Fruit fly (Drosophila melanogaster) whole organism, embryonic: ENCODE results near the gene CG11986.
A peak's percentile ranks its signal among the peaks of the same experiment; 100 is the strongest.

Experiments
- Antp ChIP-seq: fragments of 200-800 bp; sonication (Bioruptor generic); optimal IDR thresholded peaks from 3 replicates; lab custom pipeline; 2016; ENCODE audit warnings: missing biosample characterization, missing genetic modification characterization
- Atf3 ChIP-seq: fragments of 200-800 bp; sonication (Bioruptor generic); optimal IDR thresholded peaks from 3 replicates; lab custom pipeline; 2016; ENCODE audit warnings: missing biosample characterization, missing genetic modification characterization
- C15 ChIP-seq: fragments of 200-800 bp; sonication (Bioruptor generic); IDR thresholded peaks from 3 replicates; pipeline ENCODE4 v1.3.6; 2022; ENCODE audit warnings: missing biosample characterization, missing genetic modification characterization
- CG10321 ChIP-seq: fragments of 200-800 bp; sonication (Bioruptor generic); IDR thresholded peaks from 2 replicates; pipeline ENCODE4 v1.3.6; 2022; ENCODE audit warnings: missing biosample characterization, missing genetic modification characterization
- CG11723 ChIP-seq: fragments of 200-800 bp; sonication (Bioruptor generic); optimal IDR thresholded peaks from 2 replicates; lab custom pipeline; 2017; ENCODE audit warnings: missing biosample characterization, mild to moderate bottlenecking, missing genetic modification characterization
- CG12769 ChIP-seq: fragments of 200-800 bp; sonication (Bioruptor generic); optimal IDR thresholded peaks from 2 replicates; lab custom pipeline; 2019; ENCODE audit warnings: missing biosample characterization, mild to moderate bottlenecking, missing genetic modification characterization, moderate library complexity
- CG13296 ChIP-seq: fragments of 200-800 bp; sonication (Bioruptor generic); optimal IDR thresholded peaks from 3 replicates; lab custom pipeline; 2018; ENCODE audit warnings: missing biosample characterization, mild to moderate bottlenecking, missing genetic modification characterization
- CG15479 ChIP-seq: fragments of 200-800 bp; sonication (Bioruptor generic); optimal IDR thresholded peaks from 3 replicates; lab custom pipeline; 2019; ENCODE audit warnings: missing biosample characterization, mild to moderate bottlenecking, missing genetic modification characterization, moderate library complexity
- CG17186 ChIP-seq: fragments of 200-800 bp; sonication (Bioruptor generic); optimal IDR thresholded peaks from 3 replicates; lab custom pipeline; 2017; ENCODE audit warnings: missing biosample characterization, missing genetic modification reagents, missing genetic modification characterization
- CG17361 ChIP-seq: fragments of 200-800 bp; sonication (Bioruptor generic); IDR thresholded peaks from 3 replicates; pipeline ENCODE4 v1.3.6; 2022; ENCODE audit warnings: missing biosample characterization, missing genetic modification characterization
- CG2875 ChIP-seq: fragments of 200-800 bp; sonication (Bioruptor generic); optimal IDR thresholded peaks from 2 replicates; lab custom pipeline; 2017; ENCODE audit warnings: missing biosample characterization, mild to moderate bottlenecking, missing genetic modification characterization, missing genetic modification reagents
- CG32532 ChIP-seq: fragments of 200-800 bp; sonication (Bioruptor generic); IDR thresholded peaks from 2 replicates; pipeline ENCODE4 v1.3.6; 2022; ENCODE audit warnings: missing biosample characterization, missing genetic modification characterization
- CG32772 ChIP-seq: fragments of 200-800 bp; sonication (Bioruptor generic); IDR thresholded peaks from 2 replicates; pipeline ENCODE4 v1.3.6; 2022; ENCODE audit warnings: missing biosample characterization, missing genetic modification characterization
- CG3407 ChIP-seq: fragments of 200-800 bp; sonication (Bioruptor generic); optimal IDR thresholded peaks from 2 replicates; lab custom pipeline; 2018; ENCODE audit warnings: missing biosample characterization, mild to moderate bottlenecking, missing genetic modification characterization
- CG42726 ChIP-seq: fragments of 200-800 bp; sonication (Bioruptor generic); IDR thresholded peaks from 2 replicates; pipeline ENCODE4 v1.3.6; 2022; ENCODE audit warnings: missing biosample characterization, missing genetic modification characterization; ENCODE audit not compliant: partially characterized antibody
- CG8089 ChIP-seq: fragments of 200-800 bp; sonication (Bioruptor generic); optimal IDR thresholded peaks from 3 replicates; lab custom pipeline; 2016; ENCODE audit warnings: missing biosample characterization, missing genetic modification characterization
- CG8765 ChIP-seq: fragments of 200-800 bp; sonication (Bioruptor generic); IDR thresholded peaks from 2 replicates; pipeline ENCODE4 v1.3.6; 2022; ENCODE audit warnings: missing biosample characterization, missing genetic modification characterization
- CG8944 ChIP-seq: fragments of 200-800 bp; sonication (Bioruptor generic); optimal IDR thresholded peaks from 3 replicates; lab custom pipeline; 2016; ENCODE audit warnings: missing biosample characterization, missing genetic modification characterization
- Chrac-16 ChIP-seq: fragments of 200-800 bp; sonication (Bioruptor generic); optimal IDR thresholded peaks from 3 replicates; lab custom pipeline; 2016; ENCODE audit warnings: missing biosample characterization, missing genetic modification characterization
- CrebB ChIP-seq: fragments of 200-800 bp; sonication (Bioruptor generic); optimal IDR thresholded peaks from 3 replicates; lab custom pipeline; 2018; ENCODE audit warnings: missing biosample characterization, mild to moderate bottlenecking, missing genetic modification characterization
- Dek ChIP-seq: fragments of 200-800 bp; sonication (Bioruptor generic); optimal IDR thresholded peaks from 3 replicates; lab custom pipeline; 2019; ENCODE audit warnings: missing biosample characterization, mild to moderate bottlenecking, missing genetic modification characterization, moderate library complexity
- Dp ChIP-seq: fragments of 200-800 bp; sonication (Bioruptor generic); optimal IDR thresholded peaks from 2 replicates; lab custom pipeline; 2018; ENCODE audit warnings: missing biosample characterization, mild to moderate bottlenecking, missing genetic modification characterization, moderate library complexity
- Drgx ChIP-seq: fragments of 200-800 bp; sonication (Bioruptor generic); IDR thresholded peaks from 2 replicates; pipeline ENCODE4 v1.3.6; 2022; ENCODE audit warnings: missing biosample characterization, missing genetic modification characterization
- Fer1 ChIP-seq: fragments of 200-800 bp; sonication (Bioruptor generic); optimal IDR thresholded peaks from 2 replicates; lab custom pipeline; 2017; ENCODE audit warnings: missing biosample characterization, mild to moderate bottlenecking, missing genetic modification characterization
- Fer2 ChIP-seq: fragments of 200-800 bp; sonication (Bioruptor generic); optimal IDR thresholded peaks from 2 replicates; lab custom pipeline; 2018; ENCODE audit warnings: missing biosample characterization, mild to moderate bottlenecking, missing genetic modification characterization, moderate library complexity
- HLH3B ChIP-seq: fragments of 200-800 bp; sonication (Bioruptor generic); IDR thresholded peaks from 2 replicates; pipeline ENCODE4 v1.3.6; 2022; ENCODE audit warnings: missing biosample characterization, missing genetic modification characterization
- HmgZ ChIP-seq: fragments of 200-800 bp; sonication (Bioruptor generic); optimal IDR thresholded peaks from 2 replicates; lab custom pipeline; 2018; ENCODE audit warnings: missing biosample characterization, mild to moderate bottlenecking, missing genetic modification characterization
- Nf-YA ChIP-seq: fragments of 200-800 bp; sonication (Bioruptor generic); IDR thresholded peaks from 2 replicates; pipeline ENCODE4 v1.3.6; 2022; ENCODE audit warnings: missing biosample characterization, missing genetic modification characterization
- Nf-YC ChIP-seq: fragments of 200-800 bp; optimal IDR thresholded peaks from 3 replicates; lab custom pipeline; 2019; ENCODE audit warnings: missing biosample characterization, mild to moderate bottlenecking, missing genetic modification characterization, moderate library complexity
- Rfx ChIP-seq: fragments of 200-800 bp; sonication (Bioruptor generic); IDR thresholded peaks from 2 replicates; pipeline ENCODE4 v1.3.6; 2022; ENCODE audit warnings: missing biosample characterization, missing genetic modification characterization
- Vsx1 ChIP-seq: fragments of 200-800 bp; sonication (Bioruptor generic); optimal IDR thresholded peaks from 2 replicates; lab custom pipeline; 2017; ENCODE audit warnings: missing biosample characterization, mild to moderate bottlenecking, missing genetic modification characterization, missing genetic modification reagents
- ase ChIP-seq: fragments of 200-800 bp; sonication (Bioruptor generic); IDR thresholded peaks from 3 replicates; pipeline ENCODE4 v1.3.6; 2022; ENCODE audit warnings: missing biosample characterization, missing genetic modification characterization
- ato ChIP-seq: fragments of 200-800 bp; sonication (Bioruptor generic); IDR thresholded peaks from 2 replicates; pipeline ENCODE4 v1.3.6; 2022; ENCODE audit warnings: missing biosample characterization, missing genetic modification characterization; ENCODE audit not compliant: partially characterized antibody
- bab2 ChIP-seq: fragments of 200-800 bp; sonication (Bioruptor generic); optimal IDR thresholded peaks from 2 replicates; lab custom pipeline; 2016; ENCODE audit warnings: missing biosample characterization, missing genetic modification characterization
- bowl ChIP-seq: fragments of 200-800 bp; sonication (Bioruptor generic); IDR thresholded peaks from 2 replicates; pipeline ENCODE4 v1.3.6; 2022; ENCODE audit warnings: missing biosample characterization, missing genetic modification characterization
- caup ChIP-seq: fragments of 200-800 bp; sonication (Bioruptor generic); optimal IDR thresholded peaks from 3 replicates; lab custom pipeline; 2017; ENCODE audit warnings: missing biosample characterization, mild to moderate bottlenecking, missing genetic modification characterization, moderate library complexity; ENCODE audit not compliant: severe bottlenecking
- dan ChIP-seq: fragments of 200-800 bp; sonication (Bioruptor generic); IDR thresholded peaks from 2 replicates; pipeline ENCODE4 v1.3.6; 2022; ENCODE audit warnings: missing biosample characterization, missing genetic modification characterization
- dati ChIP-seq: fragments of 200-800 bp; sonication (Bioruptor generic); IDR thresholded peaks from 2 replicates; pipeline ENCODE4 v1.3.6; 2022; ENCODE audit warnings: missing biosample characterization, missing genetic modification characterization
- esg ChIP-seq: fragments of 200-800 bp; sonication (Bioruptor generic); conservative IDR thresholded peaks from 2 replicates; pipeline ENCODE4 v1.3.6; 2022; ENCODE audit warnings: missing biosample characterization, missing genetic modification characterization
- ftz-f1 ChIP-seq: fragments of 200-800 bp; sonication (Bioruptor generic); optimal IDR thresholded peaks from 2 replicates; lab custom pipeline; 2016; ENCODE audit warnings: missing biosample characterization, missing genetic modification characterization
- kni ChIP-seq: fragments of 200-800 bp; sonication (Bioruptor generic); optimal IDR thresholded peaks from 3 replicates; lab custom pipeline; 2017; ENCODE audit warnings: mild to moderate bottlenecking, missing biosample characterization, missing genetic modification reagents, missing genetic modification characterization
- luna ChIP-seq: fragments of 200-800 bp; sonication (Bioruptor generic); optimal IDR thresholded peaks from 2 replicates; lab custom pipeline; 2016; ENCODE audit warnings: missing biosample characterization, missing genetic modification characterization
- odd ChIP-seq: fragments of 200-800 bp; sonication (Bioruptor generic); optimal IDR thresholded peaks from 2 replicates; lab custom pipeline; 2017; ENCODE audit warnings: missing biosample characterization, mild to moderate bottlenecking, missing genetic modification characterization
- phol ChIP-seq: fragments of 200-800 bp; sonication (Bioruptor generic); optimal IDR thresholded peaks from 3 replicates; lab custom pipeline; 2018; ENCODE audit warnings: missing biosample characterization, mild to moderate bottlenecking, missing genetic modification characterization, moderate library complexity
- pita ChIP-seq: fragments of 200-800 bp; sonication (Bioruptor generic); optimal IDR thresholded peaks from 2 replicates; lab custom pipeline; 2017; ENCODE audit warnings: missing biosample characterization, mild to moderate bottlenecking, missing genetic modification characterization
- run ChIP-seq: fragments of 200-800 bp; sonication (Bioruptor generic); optimal IDR thresholded peaks from 3 replicates; lab custom pipeline; 2018; ENCODE audit warnings: missing biosample characterization, mild to moderate bottlenecking, missing genetic modification characterization
- schlank ChIP-seq: fragments of 200-800 bp; sonication (Bioruptor generic); optimal IDR thresholded peaks from 2 replicates; lab custom pipeline; 2018; ENCODE audit warnings: missing biosample characterization, mild to moderate bottlenecking, missing genetic modification characterization
- sisA ChIP-seq: fragments of 200-800 bp; sonication (Bioruptor generic); IDR thresholded peaks from 2 replicates; pipeline ENCODE4 v1.3.6; 2022; ENCODE audit warnings: missing biosample characterization, missing genetic modification characterization
- slou ChIP-seq: fragments of 200-800 bp; sonication (Bioruptor generic); optimal IDR thresholded peaks from 3 replicates; lab custom pipeline; 2016; ENCODE audit warnings: missing biosample characterization, missing genetic modification characterization
- stc ChIP-seq: fragments of 200-800 bp; sonication (Bioruptor generic); IDR thresholded peaks from 2 replicates; pipeline ENCODE4 v1.3.6; 2022; ENCODE audit warnings: missing biosample characterization, missing genetic modification characterization
- tgo ChIP-seq: fragments of 200-800 bp; sonication (Bioruptor generic); IDR thresholded peaks from 3 replicates; pipeline ENCODE4 v1.3.6; 2022; ENCODE audit warnings: missing biosample characterization, missing genetic modification characterization
- twi ChIP-seq: fragments of 200-800 bp; optimal IDR thresholded peaks from 2 replicates; lab custom pipeline; 2019; ENCODE audit warnings: missing biosample characterization, mild to moderate bottlenecking, missing genetic modification characterization, moderate library complexity

CG11986 gene

DNA sequence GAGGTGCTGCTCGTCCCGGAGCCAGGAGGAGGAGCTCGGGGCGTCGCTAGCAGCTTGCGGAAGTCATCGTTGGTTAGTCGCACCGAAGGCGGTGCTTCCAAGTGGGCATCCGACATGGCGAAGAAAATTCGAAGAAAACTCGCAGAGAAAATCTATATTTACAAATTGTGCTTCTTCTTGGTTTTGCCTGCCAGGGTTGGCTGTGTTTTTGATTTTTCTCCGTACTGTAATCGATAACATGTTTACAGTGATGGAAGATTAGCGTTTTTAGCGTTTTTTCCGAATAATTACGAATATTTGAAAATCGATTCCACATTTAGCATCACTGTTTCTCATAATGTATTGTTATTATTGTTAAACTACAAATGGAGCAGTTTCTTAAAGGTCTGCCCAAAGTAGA lies 49.6 kb downstream of the CG11986 start, which contains the start of the genes beag and Ada (continued):
- TF ChIP-seq CG8089, result no peak
- no peak for TF ChIP-seq Nf-YA (GFP tag; lab: Robert Waterston, UW)
- no peak for TF ChIP-seq CG11723 (GFP tag; lab: Kevin White, UChicago)
- no peak for TF ChIP-seq HLH3B
- no peak for TF ChIP-seq dan (GFP tag; lab: Robert Waterston, UW)
- TF ChIP-seq Dp (GFP tag; lab: Kevin White, UChicago), result peak; percentile 58
- TF ChIP-seq CG8944 (GFP tag; lab: Kevin White, UChicago), result peak; percentile 43
- peak; percentile 5 for TF ChIP-seq CrebB (tag; lab: Kevin White, UChicago)
- no peak for TF ChIP-seq odd (GFP tag; lab: Kevin White, UChicago)
- no peak for TF ChIP-seq CG8765 (GFP tag; lab: Robert Waterston, UW)
- TF ChIP-seq kni (GFP tag; lab: Kevin White, UChicago), result no peak
- TF ChIP-seq luna (GFP tag; lab: Kevin White, UChicago), result no peak
- TF ChIP-seq HmgZ (tag; lab: Kevin White, UChicago), result peak; percentile 70
- TF ChIP-seq bab2, result no peak
- no peak for TF ChIP-seq Drgx (GFP tag; lab: Robert Waterston, UW)
- no peak for TF ChIP-seq CG32772
- TF ChIP-seq CG42726, result no peak
- TF ChIP-seq CG3407 (GFP tag; lab: Kevin White, UChicago), result no peak
- no peak for TF ChIP-seq ato (GFP tag; lab: Robert Waterston, UW)
- TF ChIP-seq CG15479 (GFP tag; lab: Kevin White, UChicago), result no peak
- TF ChIP-seq Fer2 (tag; lab: Kevin White, UChicago), result peak; percentile 26
- peak; percentile 1 for TF ChIP-seq Chrac-16 (GFP tag; lab: Kevin White, UChicago)
- no peak for TF ChIP-seq stc
- no peak for TF ChIP-seq CG12769 (tag; lab: Kevin White, UChicago)
- no peak for TF ChIP-seq tgo (GFP tag; lab: Robert Waterston, UW)
- no peak for TF ChIP-seq sisA (GFP tag; lab: Robert Waterston, UW)
- no peak for TF ChIP-seq run (tag; lab: Kevin White, UChicago)
- no peak for TF ChIP-seq Atf3
- peak; percentile 42 for TF ChIP-seq Antp (GFP tag; lab: Kevin White, UChicago)
- no peak for TF ChIP-seq pita (GFP tag; lab: Kevin White, UChicago)
- no peak for TF ChIP-seq slou (GFP tag; lab: Kevin White, UChicago)
- TF ChIP-seq Fer1 (GFP tag; lab: Kevin White, UChicago), result peak; percentile 65
- peak; percentile 47 for TF ChIP-seq CG17186 (GFP tag; lab: Kevin White, UChicago)
- TF ChIP-seq dati (GFP tag; lab: Robert Waterston, UW), result no peak
- TF ChIP-seq Nf-YC (tag; lab: Kevin White, UChicago), result peak; percentile 38
- TF ChIP-seq schlank (tag; lab: Kevin White, UChicago), result no peak
- peak; percentile 61 for TF ChIP-seq Dek (tag; lab: Kevin White, UChicago)
- no peak for TF ChIP-seq bowl (GFP tag; lab: Robert Waterston, UW)
- no peak for TF ChIP-seq Vsx1 (GFP tag; lab: Kevin White, UChicago)
- no peak for TF ChIP-seq C15
- peak; percentile 71 for TF ChIP-seq CG32532
- no peak for TF ChIP-seq CG17361 (GFP tag; lab: Robert Waterston, UW)
- peak; percentile 82 for TF ChIP-seq Rfx (GFP tag; lab: Robert Waterston, UW)
- TF ChIP-seq caup (GFP tag; lab: Kevin White, UChicago), result no peak
- peak; percentile 36 for TF ChIP-seq twi (tag; lab: Kevin White, UChicago)
- peak; percentile 54 for TF ChIP-seq phol (tag; lab: Kevin White, UChicago)
- TF ChIP-seq ase (GFP tag; lab: Robert Waterston, UW), result no peak
- TF ChIP-seq CG10321 (GFP tag; lab: Robert Waterston, UW), result no peak
- TF ChIP-seq CG13296, result peak; percentile 51
- no peak for TF ChIP-seq esg (GFP tag; lab: Robert Waterston, UW)
- no peak for TF ChIP-seq CG2875
- peak; percentile 6 for TF ChIP-seq ftz-f1 (GFP tag; lab: Kevin White, UChicago)
